Fruit fly (Drosophila melanogaster): ENCODE results near the gene CG8773.

The CG8773 gene

dm6 chr3R:13293148-13293756 lies 1.3 kb upstream of the CG8773 start, which contains the start of gene wntD:
TSS of gene wntD (minus strand) at chr3R:13293198.
- TF ChIP-seq noc (tag; optimal IDR thresholded peaks at IDR 0.05): no peak

- TF ChIP-seq noc (tag; optimal IDR thresholded peaks at IDR 0.05): no peak
Measured at dm6 chr3R:13298114-13298818, 3.7 kb downstream of the CG8773 start, which contains the start of gene CG8774. TSS of gene CG8774 (plus strand) at chr3R:13298768.

- no peak for TF ChIP-seq noc (tag; optimal IDR thresholded peaks at IDR 0.05)
Measured at dm6 chr3R:13302348-13302747, 7.8 kb downstream of the CG8773 start, which contains the start of gene CG32473. TSS of gene CG32473 (plus strand) at chr3R:13302648.

dm6 chr3R:13303126-13303525 lies 8.6 kb downstream of the CG8773 start, which contains the start of gene CG43208:
TSS of gene CG43208 (plus strand) at chr3R:13303426.
- no peak for TF ChIP-seq noc (tag; optimal IDR thresholded peaks at IDR 0.05)

- TF ChIP-seq noc (tag; optimal IDR thresholded peaks at IDR 0.05): no peak
Measured at dm6 chr3R:13304512-13305069, 10.0 kb downstream of the CG8773 start.

dm6 chr3R:13305318-13305899 lies 10.9 kb downstream of the CG8773 start:
- no peak for TF ChIP-seq noc (tag; optimal IDR thresholded peaks at IDR 0.05)

dm6 chr3R:13306595-13306994 lies 12.0 kb downstream of the CG8773 start:
- no peak for TF ChIP-seq noc (tag; optimal IDR thresholded peaks at IDR 0.05)

dm6 chr3R:13309133-13309711 lies 14.7 kb downstream of the CG8773 start:
- TF ChIP-seq noc (tag; optimal IDR thresholded peaks at IDR 0.05): no peak

- TF ChIP-seq noc (tag; optimal IDR thresholded peaks at IDR 0.05): no peak
Measured at dm6 chr3R:13313088-13313487, 18.5 kb downstream of the CG8773 start, which contains the start of gene CG44142. TSS of gene CG44142 (minus strand) at chr3R:13313188.

- TF ChIP-seq noc (tag; optimal IDR thresholded peaks at IDR 0.05): no peak
Measured at dm6 chr3R:13319170-13319569, 24.6 kb downstream of the CG8773 start, which contains the start of gene CG45080. TSS of gene CG45080 (minus strand) at chr3R:13319270.

- no peak for TF ChIP-seq noc (tag; optimal IDR thresholded peaks at IDR 0.05)
Measured at dm6 chr3R:13319873-13320272, 25.3 kb downstream of the CG8773 start.

dm6 chr3R:13333031-13333430 lies 38.5 kb downstream of the CG8773 start:
- no peak for TF ChIP-seq noc (tag; optimal IDR thresholded peaks at IDR 0.05)

dm6 chr3R:13334007-13334406 lies 39.5 kb downstream of the CG8773 start, which contains the start of gene PK2-R2:
TSS of gene PK2-R2 (minus strand) at chr3R:13334166.
- no peak for TF ChIP-seq noc (tag; optimal IDR thresholded peaks at IDR 0.05)

- no peak for TF ChIP-seq noc (tag; optimal IDR thresholded peaks at IDR 0.05)
Measured at dm6 chr3R:13338030-13338429, 43.5 kb downstream of the CG8773 start, which contains the start of gene PK2-R1. TSS of gene PK2-R1 (plus strand) at chr3R:13338330.

All from whole organism, larva.